Fruit fly (Drosophila melanogaster) whole organism, pupa: ENCODE data around the gene IscU.

Experiments used
- CG10348 ChIP-seq: fragments of 200-800 bp; sonication (Bioruptor generic); IDR thresholded peaks from 2 replicates; pipeline ENCODE4 v1.3.6; 2022; ENCODE audit warnings: missing biosample characterization, missing genetic modification characterization
- CG12605 ChIP-seq: fragments of 200-800 bp; sonication (Bioruptor generic); IDR thresholded peaks from 2 replicates; pipeline ENCODE4 v1.3.6; 2022; ENCODE audit warnings: missing biosample characterization, missing genetic modification characterization
- CG13204 ChIP-seq: fragments of 200-800 bp; sonication (Bioruptor generic); optimal IDR thresholded peaks from 2 replicates; lab custom pipeline; 2018; ENCODE audit warnings: missing biosample characterization, mild to moderate bottlenecking, missing genetic modification characterization, moderate library complexity
- CG14655 ChIP-seq: fragments of 200-800 bp; sonication (Bioruptor generic); optimal IDR thresholded peaks from 3 replicates; lab custom pipeline; 2017; ENCODE audit warnings: mild to moderate bottlenecking, missing biosample characterization, missing genetic modification reagents, missing genetic modification characterization
- CG15710 ChIP-seq: fragments of 200-800 bp; sonication (Bioruptor generic); optimal IDR thresholded peaks from 2 replicates; lab custom pipeline; 2018; ENCODE audit warnings: missing biosample characterization, mild to moderate bottlenecking, missing genetic modification characterization, moderate library complexity
- CG17806 ChIP-seq: fragments of 200-800 bp; sonication (Bioruptor generic); optimal IDR thresholded peaks from 2 replicates; lab custom pipeline; 2018; ENCODE audit warnings: missing biosample characterization, mild to moderate bottlenecking, missing genetic modification characterization, moderate library complexity
- CG32121 ChIP-seq: fragments of 200-800 bp; sonication (Bioruptor generic); IDR thresholded peaks from 2 replicates; pipeline ENCODE4 v1.3.6; 2022; ENCODE audit warnings: missing biosample characterization, missing genetic modification characterization
- CG34367 ChIP-seq: fragments of 200-800 bp; sonication (Bioruptor generic); optimal IDR thresholded peaks from 2 replicates; lab custom pipeline; 2018; ENCODE audit warnings: missing biosample characterization, mild to moderate bottlenecking, missing genetic modification characterization
- CG4496 ChIP-seq: fragments of 200-800 bp; sonication (Bioruptor generic); IDR thresholded peaks from 3 replicates; pipeline ENCODE4 v1.3.6; 2022; ENCODE audit warnings: missing biosample characterization, missing genetic modification characterization
- CG8159 ChIP-seq: fragments of 200-800 bp; sonication (Bioruptor generic); optimal IDR thresholded peaks from 3 replicates; lab custom pipeline; 2018; ENCODE audit warnings: missing biosample characterization, mild to moderate bottlenecking, missing genetic modification characterization, moderate library complexity
- CG8301 ChIP-seq: fragments of 200-800 bp; sonication (Bioruptor generic); optimal IDR thresholded peaks from 2 replicates; lab custom pipeline; 2018; ENCODE audit warnings: missing biosample characterization, mild to moderate bottlenecking, missing genetic modification characterization
- CG9948 ChIP-seq: fragments of 200-800 bp; sonication (Bioruptor generic); optimal IDR thresholded peaks from 2 replicates; lab custom pipeline; 2018; ENCODE audit warnings: missing biosample characterization, mild to moderate bottlenecking, missing genetic modification characterization, moderate library complexity
- D1 ChIP-seq: fragments of 200-800 bp; sonication (Bioruptor generic); optimal IDR thresholded peaks from 2 replicates; lab custom pipeline; 2018; ENCODE audit warnings: missing biosample characterization, mild to moderate bottlenecking, missing genetic modification characterization, moderate library complexity
- EcR ChIP-seq: fragments of 200-800 bp; sonication (Bioruptor generic); optimal IDR thresholded peaks from 3 replicates; lab custom pipeline; 2019; ENCODE audit warnings: missing biosample characterization, missing genetic modification characterization, mild to moderate bottlenecking, moderate library complexity, missing genetic modification reagents
- Ets98B ChIP-seq: fragments of 200-800 bp; sonication (Bioruptor generic); IDR thresholded peaks from 2 replicates; pipeline ENCODE4 v1.3.6; 2022; ENCODE audit warnings: missing biosample characterization, missing genetic modification characterization
- Pif1A ChIP-seq: fragments of 200-800 bp; sonication (Bioruptor generic); optimal IDR thresholded peaks from 3 replicates; lab custom pipeline; 2016; ENCODE audit warnings: missing biosample characterization, missing genetic modification characterization
- Pif1B ChIP-seq: fragments of 200-800 bp; sonication (Bioruptor generic); optimal IDR thresholded peaks from 3 replicates; lab custom pipeline; 2016; ENCODE audit warnings: missing biosample characterization, missing genetic modification characterization
- Snoo ChIP-seq: fragments of 200-800 bp; sonication (Bioruptor generic); optimal IDR thresholded peaks from 3 replicates; lab custom pipeline; 2017; ENCODE audit warnings: missing biosample characterization, mild to moderate bottlenecking, missing genetic modification characterization, inconsistent platforms
- fd96Ca ChIP-seq: fragments of 200-800 bp; sonication (Bioruptor generic); IDR thresholded peaks from 3 replicates; pipeline ENCODE4 v1.3.6; 2022; ENCODE audit warnings: missing biosample characterization, missing genetic modification characterization
- gl ChIP-seq: fragments of 200-800 bp; sonication (Bioruptor generic); optimal IDR thresholded peaks from 2 replicates; lab custom pipeline; 2018; ENCODE audit warnings: missing biosample characterization, mild to moderate bottlenecking, missing genetic modification characterization
- rn ChIP-seq: fragments of 200-800 bp; sonication (Bioruptor generic); IDR thresholded peaks from 2 replicates; pipeline ENCODE4 v1.3.6; 2022; ENCODE audit warnings: missing biosample characterization, missing genetic modification characterization

The IscU gene

dm6 chr3R:8843942-8844637 lies 20.1 kb upstream of the IscU start:
- TF ChIP-seq CG13204 (GFP tag; lab: Kevin White, UChicago) (no peak), CG14655 (GFP tag; lab: Kevin White, UChicago) (no peak), CG8159 (tag; lab: Kevin White, UChicago) (no peak), CG9948 (tag; lab: Kevin White, UChicago) (no peak), CG17806 (tag; lab: Kevin White, UChicago) (no peak), Snoo (tag; lab: Kevin White, UChicago) (no peak), D1 (no peak), Ets98B (GFP tag; lab: Robert Waterston, UW) (no peak), CG10348 (GFP tag; lab: Robert Waterston, UW) (no peak), rn (no peak), Pif1A (GFP tag; lab: Kevin White, UChicago) (no peak), CG15710 (tag; lab: Kevin White, UChicago) (no peak), EcR (GFP tag; lab: Kevin White, UChicago) (no peak), fd96Ca (GFP tag; lab: Robert Waterston, UW) (no peak), CG32121 (GFP tag; lab: Robert Waterston, UW) (no peak), Pif1B (GFP tag; lab: Kevin White, UChicago) (no peak)

DNA sequence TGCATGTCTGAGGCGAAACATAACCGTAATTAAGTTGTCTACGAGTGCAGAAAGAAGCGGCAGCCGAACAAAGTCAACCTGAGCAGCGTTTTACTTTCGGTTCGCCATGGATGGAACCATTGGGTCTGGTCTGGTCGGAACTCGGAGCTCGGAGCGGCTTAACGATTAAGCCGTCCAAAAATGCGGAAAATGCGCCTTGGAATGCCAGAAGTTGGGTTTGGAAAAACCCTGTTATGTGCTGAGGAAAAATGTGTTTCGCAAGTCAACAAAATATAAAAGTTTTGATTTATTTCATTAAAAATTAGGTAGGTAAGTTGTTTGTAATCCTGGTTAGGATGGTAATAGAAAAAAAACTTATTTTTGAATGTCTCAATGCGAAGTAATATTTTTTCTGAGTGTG lies 17.6 kb upstream of the IscU start:
- TF ChIP-seq CG15710 (tag; lab: Kevin White, UChicago) (no peak), rn (no peak), CG4496 (GFP tag; lab: Robert Waterston, UW) (no peak), CG17806 (tag; lab: Kevin White, UChicago) (no peak), gl (tag; lab: Kevin White, UChicago) (no peak), fd96Ca (GFP tag; lab: Robert Waterston, UW) (no peak), Pif1B (GFP tag; lab: Kevin White, UChicago) (no peak), CG13204 (GFP tag; lab: Kevin White, UChicago) (no peak), D1 (no peak), CG14655 (GFP tag; lab: Kevin White, UChicago) (no peak), CG10348 (GFP tag; lab: Robert Waterston, UW) (no peak), Ets98B (GFP tag; lab: Robert Waterston, UW) (no peak)

- TF ChIP-seq CG12605 (GFP tag; lab: Robert Waterston, UW) (no peak), CG9948 (tag; lab: Kevin White, UChicago) (no peak), CG17806 (tag; lab: Kevin White, UChicago) (no peak), CG34367 (tag; lab: Kevin White, UChicago) (no peak), fd96Ca (GFP tag; lab: Robert Waterston, UW) (no peak), gl (tag; lab: Kevin White, UChicago) (no peak)
These were observed 17.1 kb upstream of the IscU start for dm6 chr3R:8841038-8841437.

DNA sequence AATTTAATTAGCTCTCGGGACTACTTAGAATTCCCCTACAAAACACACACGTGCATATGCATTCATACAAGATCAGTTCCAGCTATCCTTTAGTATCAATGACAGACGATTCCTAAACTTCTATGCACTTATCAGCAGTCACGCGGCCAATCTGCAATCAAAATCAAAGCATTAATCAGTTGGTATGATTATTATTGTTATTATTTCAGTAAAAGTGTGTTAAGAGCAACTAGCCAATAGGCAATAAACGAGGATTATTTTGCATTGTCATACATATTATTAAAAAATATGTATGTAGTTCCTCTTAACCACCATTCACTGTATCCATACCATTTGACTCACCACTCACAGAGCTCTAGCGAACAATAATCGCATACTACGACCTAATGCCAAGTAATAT lies 1.1 kb downstream of the IscU start:
- TF ChIP-seq Snoo (tag; lab: Kevin White, UChicago) (no peak), CG32121 (GFP tag; lab: Robert Waterston, UW) (no peak), CG15710 (tag; lab: Kevin White, UChicago) (no peak)

dm6 chr3R:8821623-8822022 lies 2.4 kb downstream of the IscU start, which contains the start of gene CG8369:
TSS of gene CG8369 (plus strand) at chr3R:8822008.
- TF ChIP-seq EcR (GFP tag; lab: Kevin White, UChicago) (peak; percentile 51), fd96Ca (GFP tag; lab: Robert Waterston, UW) (no peak)

DNA sequence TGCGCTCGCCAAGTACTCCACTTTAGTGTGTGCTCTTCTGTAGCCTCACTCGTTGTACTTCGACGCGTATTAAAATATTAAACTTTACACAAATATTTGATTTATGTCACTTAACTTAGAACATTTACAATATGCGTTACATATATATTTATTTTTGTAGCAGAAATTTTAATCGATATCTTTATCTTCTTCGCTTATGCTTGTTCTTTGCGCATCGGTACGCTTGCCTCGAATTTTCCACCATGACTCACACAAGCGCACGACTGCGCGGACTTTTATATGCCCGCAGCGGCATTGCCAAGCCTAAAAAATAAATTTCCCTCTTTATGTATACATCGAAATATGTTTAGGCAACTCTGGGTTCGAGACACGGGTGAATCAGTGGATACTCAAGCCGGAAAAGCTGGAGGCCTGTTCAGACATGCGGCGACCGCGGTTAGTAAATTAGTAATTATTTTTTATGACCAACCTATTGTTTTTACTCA lies 3.5 kb downstream of the IscU start, which contains the start of gene aqz:
Gene aqz, minus strand, starts transcription at position 255 of the 485 bp plus-strand sequence.
- TF ChIP-seq Pif1A (GFP tag; lab: Kevin White, UChicago), result peak; percentile 32
- no peak for TF ChIP-seq CG13204 (GFP tag; lab: Kevin White, UChicago)
- no peak for TF ChIP-seq CG8159 (tag; lab: Kevin White, UChicago)
- TF ChIP-seq CG15710 (tag; lab: Kevin White, UChicago), result no peak
- peak; percentile 68 for TF ChIP-seq CG4496 (GFP tag; lab: Robert Waterston, UW)
- peak; percentile 52; the same call in 1 of the 2 replicates for TF ChIP-seq Ets98B (GFP tag; lab: Robert Waterston, UW)
- TF ChIP-seq CG32121 (GFP tag; lab: Robert Waterston, UW), result peak; percentile 26; the same call in 1 of the 2 replicates
- no peak for TF ChIP-seq rn
- peak; percentile 2 for TF ChIP-seq CG17806 (tag; lab: Kevin White, UChicago)
- no peak for TF ChIP-seq CG9948 (tag; lab: Kevin White, UChicago)
- TF ChIP-seq Snoo (tag; lab: Kevin White, UChicago), result peak; percentile 12
- peak; percentile 10 for TF ChIP-seq Pif1B (GFP tag; lab: Kevin White, UChicago)
- peak; percentile 9 for TF ChIP-seq EcR (GFP tag; lab: Kevin White, UChicago)
- peak; percentile 48 for TF ChIP-seq D1
- peak; percentile 2 for TF ChIP-seq CG8301 (tag; lab: Kevin White, UChicago)
- peak; percentile 63 for TF ChIP-seq CG12605 (GFP tag; lab: Robert Waterston, UW)
- TF ChIP-seq gl (tag; lab: Kevin White, UChicago), result no peak
- TF ChIP-seq CG34367 (tag; lab: Kevin White, UChicago), result peak; percentile 36
